Worm (Caenorhabditis elegans) whole organism, L1 larva: Measurements from ENCODE around the gene C06C6.9.

Experiments
- Y116A8C.19 ChIP-seq: sonication (generic microtip); optimal IDR thresholded peaks from 2 replicates; lab custom pipeline; 2016; ENCODE audit warnings: missing compliant biosample characterization, missing genetic modification characterization, borderline replicate concordance
- ama-1 ChIP-seq: fragments of 150-350 bp; optimal IDR thresholded peaks from 2 replicates; lab custom pipeline; 2014
- ces-1 ChIP-seq: fragments of 150-350 bp; optimal IDR thresholded peaks from 2 replicates; lab custom pipeline; 2014; ENCODE audit warnings: missing biosample characterization, missing genetic modification reagents, missing genetic modification characterization
- dsc-1 ChIP-seq: sonication (generic microtip); optimal IDR thresholded peaks from 2 replicates; lab custom pipeline; 2016; ENCODE audit warnings: mild to moderate bottlenecking, missing genetic modification characterization, missing compliant biosample characterization
- efl-1 ChIP-seq, 4 experiments: fragments of 150-350 bp; optimal IDR thresholded peaks in 3 of 4; peaks in 1 of 4; 1 replicate in 1 of 4; 2 replicates in 3 of 4; lab custom pipeline; 2014; ENCODE audit warnings: missing biosample characterization in 2 of 4, missing genetic modification characterization in 2 of 4, missing genetic modification reagents in 2 of 4
- egl-13 ChIP-seq: sonication (generic microtip); optimal IDR thresholded peaks from 2 replicates; lab custom pipeline; 2016; ENCODE audit warnings: missing genotype, missing genetic modification reagents, missing genetic modification characterization, missing compliant biosample characterization
- jun-1 ChIP-seq: fragments of 150-350 bp; optimal IDR thresholded peaks from 2 replicates; lab custom pipeline; 2014; ENCODE audit warnings: missing biosample characterization, missing genetic modification reagents, missing genetic modification characterization
- lin-13 ChIP-seq: fragments of 150-350 bp; optimal IDR thresholded peaks from 2 replicates; lab custom pipeline; 2014; ENCODE audit warnings: missing biosample characterization, missing genetic modification reagents, missing genetic modification characterization
- nhr-28 ChIP-seq: fragments of 150-350 bp; optimal IDR thresholded peaks from 2 replicates; lab custom pipeline; 2014; ENCODE audit warnings: missing biosample characterization, missing genetic modification characterization
- snpc-4 ChIP-seq: fragments of 150-350 bp; optimal IDR thresholded peaks from 2 replicates; lab custom pipeline; 2014; ENCODE audit warnings: missing biosample characterization, missing genetic modification characterization
- sptf-1 ChIP-seq: fragments of 150-350 bp; optimal IDR thresholded peaks from 2 replicates; lab custom pipeline; 2014; ENCODE audit warnings: missing biosample characterization, missing genetic modification characterization
- unc-130 ChIP-seq: fragments of 150-350 bp; optimal IDR thresholded peaks from 2 replicates; lab custom pipeline; 2017; ENCODE audit warnings: missing biosample characterization, missing genetic modification characterization, inconsistent platforms
- unc-62 ChIP-seq: fragments of 150-350 bp; optimal IDR thresholded peaks from 2 replicates; lab custom pipeline; 2014; ENCODE audit warnings: missing biosample characterization, missing genetic modification reagents, missing genetic modification characterization
- ztf-4 ChIP-seq: fragments of 150-350 bp; optimal IDR thresholded peaks from 2 replicates; lab custom pipeline; 2014; ENCODE audit warnings: missing biosample characterization, missing genetic modification characterization

Gene C06C6.9

DNA sequence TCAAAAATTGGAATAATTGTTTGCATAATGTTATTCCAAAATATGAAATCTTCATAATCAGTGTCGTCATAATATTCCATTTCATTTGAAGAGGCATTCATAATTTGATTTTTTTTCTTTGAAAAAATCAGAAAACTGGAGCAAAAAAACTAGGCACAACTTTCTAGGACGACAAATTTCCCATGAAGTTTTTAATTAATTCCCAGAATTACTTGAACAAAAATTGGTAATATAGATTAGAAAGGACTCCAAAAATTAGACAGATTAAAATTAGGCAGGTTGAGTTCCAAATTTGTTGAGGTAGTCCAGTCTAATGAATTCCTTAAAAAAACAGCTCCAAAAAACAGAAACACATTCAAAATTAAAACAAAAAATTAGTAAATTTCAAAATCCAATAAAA lies 41.6 kb downstream of the C06C6.9 start, which contains the start of gene srw-57:
Gene srw-57 (minus strand): TSS at position 101 of the 400 bp plus-strand sequence.
- no peak for TF ChIP-seq ztf-4 (tag; lab: Kevin White, UChicago)
- TF ChIP-seq Y116A8C.19: no peak
- TF ChIP-seq sptf-1 (tag; lab: Kevin White, UChicago): no peak
- TF ChIP-seq jun-1: no peak
- no peak for TF ChIP-seq ces-1
- no peak for TF ChIP-seq dsc-1 (tag; lab: Kevin White, UChicago)
- no peak for TF ChIP-seq unc-130 (tag; lab: Kevin White, UChicago)
- TF ChIP-seq, all 84 proteins: peak for 0

DNA sequence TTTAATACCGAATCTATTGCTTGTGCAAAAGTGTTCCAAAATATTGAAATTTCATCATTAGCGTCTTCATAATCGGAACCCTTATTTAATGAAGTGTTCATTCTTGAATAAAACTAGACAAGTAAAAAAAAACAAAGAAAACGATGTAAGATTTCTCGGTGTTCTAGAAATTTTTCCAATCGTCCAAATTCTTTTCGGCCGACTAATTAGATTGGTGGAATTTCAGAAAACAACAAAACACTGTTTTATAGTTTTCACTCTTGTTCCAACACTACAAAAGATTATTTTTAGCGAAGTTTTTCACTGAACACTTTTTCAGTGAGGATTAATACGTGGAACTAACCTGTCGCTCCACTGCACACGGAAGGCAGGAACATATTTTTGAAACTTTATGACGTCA lies 43.8 kb downstream of the C06C6.9 start, which contains the start of gene srw-56:
Gene srw-56 (minus strand): TSS at position 101 of the 400 bp plus-strand sequence.
- TF ChIP-seq efl-1 (optimal IDR thresholded peaks at IDR 0.05; lab: Kevin White, UChicago) (no peak), efl-1 (GFP tag; optimal IDR thresholded peaks at IDR 0.05 in 1 of 2; lab: Kevin White, UChicago) (peak in 1 of 2 experiments; percentile 61), unc-62 (GFP tag; lab: Kevin White, UChicago) (no peak), lin-13 (GFP tag; lab: Kevin White, UChicago) (no peak), snpc-4 (no peak)

DNA sequence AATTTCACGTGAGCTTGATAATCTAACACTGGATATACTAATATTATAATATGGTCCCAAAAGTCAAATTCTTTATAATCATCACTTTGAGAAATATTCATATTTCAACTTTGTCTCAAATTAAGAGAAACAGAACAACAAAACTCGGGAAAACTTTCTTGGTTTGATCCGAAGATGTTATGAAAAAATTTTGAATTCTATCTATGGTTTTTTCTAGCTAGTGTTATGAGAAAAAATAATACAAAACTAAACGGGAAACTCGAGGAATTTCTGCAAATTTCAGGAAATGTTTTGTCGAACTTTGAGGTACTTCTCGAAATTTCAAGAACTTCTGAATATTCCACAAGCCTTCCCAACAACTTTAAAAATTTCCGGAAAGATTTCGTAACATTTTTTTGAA lies 45.7 kb downstream of the C06C6.9 start, which contains the start of gene srw-59:
Gene srw-59 (minus strand): TSS at position 101 of the 400 bp plus-strand sequence.
- TF ChIP-seq nhr-28 (no peak), ama-1 (lab: Kevin White, UChicago) (no peak), lin-13 (GFP tag; lab: Kevin White, UChicago) (no peak), egl-13 (tag; lab: Kevin White, UChicago) (no peak)
